Worm (Caenorhabditis elegans): ENCODE results near the gene wbp-11.

DNA sequence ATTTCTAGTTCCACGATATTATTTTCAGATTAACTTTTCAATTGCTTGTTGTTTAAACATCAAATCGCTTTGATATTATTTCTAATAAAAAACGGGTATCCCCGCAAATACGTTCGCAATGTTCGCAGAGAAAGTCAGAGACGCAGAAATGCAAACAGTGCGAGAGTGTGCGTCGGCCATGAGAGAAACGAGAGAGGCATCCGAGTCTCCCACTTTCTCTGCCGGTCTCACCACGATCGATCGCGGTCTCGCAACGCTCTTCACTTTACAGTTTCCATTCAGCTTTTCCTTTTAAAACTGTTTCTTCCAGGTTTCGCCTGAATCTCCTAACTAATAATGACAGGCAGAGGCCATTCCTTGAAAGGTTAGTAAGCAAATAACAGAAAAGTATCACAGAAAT, 1.6 kb downstream of the wbp-11 start, which contains the start of gene F33H1.4:
- TF ChIP-seq ztf-23 (GFP tag; IDR thresholded peaks at IDR 0.05) (no peak), ztf-29 (GFP tag; IDR thresholded peaks at IDR 0.05) (no peak), flt-1 (GFP tag; IDR thresholded peaks at IDR 0.05) (no peak), cog-1 (tag; optimal IDR thresholded peaks at IDR 0.05) (no peak), ref-1 (GFP tag; conservative IDR thresholded peaks at IDR 0.05) (no peak), med-1 (GFP tag; optimal IDR thresholded peaks at IDR 0.05; ENCODE audit: insufficient read depth) (no peak), tab-1 (GFP tag; IDR thresholded peaks at IDR 0.05) (no peak), klf-2 (GFP tag; conservative IDR thresholded peaks at IDR 0.05) (no peak)

Measured in whole organism, midembryonic.